Worm (Caenorhabditis elegans) whole organism, L4 larva: Measurements from ENCODE around the gene C53B7.6.

Experiments
- D1046.2 ChIP-seq: fragments of 200-800 bp; sonication (Bioruptor generic); IDR thresholded peaks from 2 replicates; pipeline ENCODE4 v1.3.6; 2022; ENCODE audit warnings: missing genetic modification characterization, missing compliant biosample characterization
- F10B5.3 ChIP-seq: sonication (generic microtip); optimal IDR thresholded peaks from 2 replicates; lab custom pipeline; 2016; ENCODE audit warnings: mild to moderate bottlenecking, missing genetic modification characterization, missing compliant biosample characterization
- F26F4.8 ChIP-seq: fragments of 200-800 bp; sonication (Bioruptor generic); conservative IDR thresholded peaks from 2 replicates; pipeline ENCODE4 v1.3.6; 2022; ENCODE audit warnings: missing genetic modification characterization, missing compliant biosample characterization
- T26A8.4 ChIP-seq: fragments of 200-800 bp; sonication (Bioruptor generic); IDR thresholded peaks from 2 replicates; pipeline ENCODE4 v1.3.6; 2022; ENCODE audit warnings: missing genetic modification characterization, missing compliant biosample characterization
- Y105C5A.15 ChIP-seq: fragments of 200-800 bp; sonication (Bioruptor generic); IDR thresholded peaks from 2 replicates; pipeline ENCODE4 v1.3.6; 2022; ENCODE audit warnings: missing genetic modification characterization, missing compliant biosample characterization
- Y75B8A.6 ChIP-seq: fragments of 200-800 bp; sonication (Bioruptor generic); IDR thresholded peaks from 2 replicates; pipeline ENCODE4 v1.3.6; 2022; ENCODE audit warnings: missing genetic modification reagents, missing genetic modification characterization, missing compliant biosample characterization
- arid-1 ChIP-seq: fragments of 200-800 bp; sonication (Bioruptor generic); conservative IDR thresholded peaks from 2 replicates; pipeline ENCODE4 v1.3.6; 2022; ENCODE audit warnings: missing genetic modification reagents, missing genetic modification characterization, missing compliant biosample characterization
- ceh-20 ChIP-seq: fragments of 200-800 bp; sonication (Bioruptor generic); IDR thresholded peaks from 2 replicates; pipeline ENCODE4 v1.3.6; 2022; ENCODE audit warnings: missing genetic modification reagents, missing genetic modification characterization, missing compliant biosample characterization
- daf-16 ChIP-seq, 3 experiments: sonication (generic microtip); optimal IDR thresholded peaks; 2 replicates each; lab custom pipeline; 2016 to 2017; ENCODE audit warnings: missing genetic modification characterization in 3 of 3, missing genetic modification reagents in 3 of 3, mild to moderate bottlenecking in 2 of 3, missing compliant biosample characterization in 2 of 3, missing biosample characterization in 1 of 3, moderate library complexity in 1 of 3
- daf-19 ChIP-seq: fragments of 200-800 bp; sonication (Bioruptor generic); conservative IDR thresholded peaks from 2 replicates; pipeline ENCODE4 v1.3.6; 2022; ENCODE audit warnings: missing genetic modification characterization, missing compliant biosample characterization
- dmd-8 ChIP-seq: fragments of 200-800 bp; sonication (Bioruptor generic); IDR thresholded peaks from 2 replicates; pipeline ENCODE4 v1.3.6; 2022; ENCODE audit warnings: missing genetic modification characterization, missing compliant biosample characterization
- dmd-9 ChIP-seq: fragments of 200-800 bp; sonication (Bioruptor generic); IDR thresholded peaks from 2 replicates; pipeline ENCODE4 v1.3.6; 2022; ENCODE audit warnings: missing genetic modification reagents, missing genetic modification characterization, missing compliant biosample characterization
- dve-1 ChIP-seq: sonication (generic microtip); optimal IDR thresholded peaks from 2 replicates; lab custom pipeline; 2017; ENCODE audit warnings: antibody characterized with exemption, mild to moderate bottlenecking, missing genetic modification characterization, missing compliant biosample characterization; ENCODE audit not compliant: insufficient read depth
- egl-27 ChIP-seq: sonication (generic microtip); optimal IDR thresholded peaks from 3 replicates; lab custom pipeline; 2017; ENCODE audit warnings: missing biosample characterization, missing genetic modification reagents, missing genetic modification characterization
- egl-43 ChIP-seq: fragments of 200-800 bp; sonication (Bioruptor generic); IDR thresholded peaks from 2 replicates; pipeline ENCODE4 v1.3.6; 2022; ENCODE audit warnings: missing genetic modification reagents, missing genetic modification characterization, missing compliant biosample characterization
- gei-8 ChIP-seq: fragments of 200-800 bp; sonication (Bioruptor generic); optimal IDR thresholded peaks from 2 replicates; lab custom pipeline; 2018; ENCODE audit warnings: mild to moderate bottlenecking, missing genetic modification characterization, missing compliant biosample characterization
- hif-1 ChIP-seq, 2 experiments: sonication (generic microtip); optimal IDR thresholded peaks; 2 replicates each; lab custom pipeline; 2016 to 2017; ENCODE audit warnings: missing compliant biosample characterization in 2 of 2, missing genetic modification characterization in 2 of 2, missing genetic modification reagents in 2 of 2, missing genotype in 2 of 2, mild to moderate bottlenecking in 1 of 2
- hlh-11 ChIP-seq: fragments of 200-800 bp; sonication (Bioruptor generic); optimal IDR thresholded peaks from 2 replicates; lab custom pipeline; 2018; ENCODE audit warnings: mild to moderate bottlenecking, missing genetic modification characterization, missing compliant biosample characterization
- jun-1 ChIP-seq: fragments of 150-350 bp; optimal IDR thresholded peaks from 2 replicates; lab custom pipeline; 2014; ENCODE audit warnings: missing biosample characterization, missing genetic modification reagents, missing genetic modification characterization
- lim-7 ChIP-seq: fragments of 200-800 bp; sonication (Bioruptor generic); IDR thresholded peaks from 2 replicates; pipeline ENCODE4 v1.3.6; 2022; ENCODE audit warnings: missing genetic modification characterization, missing compliant biosample characterization
- lin-13 ChIP-seq: fragments of 150-350 bp; optimal IDR thresholded peaks from 2 replicates; lab custom pipeline; 2014; ENCODE audit warnings: missing biosample characterization, missing genetic modification reagents, missing genetic modification characterization
- lin-15B ChIP-seq: fragments of 150-350 bp; sonication (generic microtip); optimal IDR thresholded peaks from 3 replicates; lab custom pipeline; 2014; ENCODE audit warnings: missing biosample characterization, missing genetic modification characterization
- lin-39 ChIP-seq: fragments of 150-350 bp; optimal IDR thresholded peaks from 2 replicates; lab custom pipeline; 2014; ENCODE audit warnings: missing biosample characterization, missing genetic modification reagents, missing genetic modification characterization
- lsy-2 ChIP-seq, 2 experiments: fragments of 150-350 bp in 1 of 2; sonication (generic microtip) in 1 of 2; optimal IDR thresholded peaks; 2 replicates each; lab custom pipeline; 2014 to 2017; ENCODE audit warnings: missing biosample characterization in 2 of 2, missing genetic modification characterization in 2 of 2
- madf-9 ChIP-seq: fragments of 200-800 bp; sonication (Bioruptor generic); conservative IDR thresholded peaks from 2 replicates; pipeline ENCODE4 v1.3.6; 2022; ENCODE audit warnings: missing genetic modification reagents, missing genetic modification characterization, missing compliant biosample characterization
- mep-1 ChIP-seq: fragments of 150-350 bp; sonication (generic microtip); optimal IDR thresholded peaks from 3 replicates; lab custom pipeline; 2014; ENCODE audit warnings: missing biosample characterization, missing genetic modification characterization
- mes-2 ChIP-seq: sonication (generic microtip); optimal IDR thresholded peaks from 2 replicates; lab custom pipeline; 2016; ENCODE audit warnings: missing genotype, mild to moderate bottlenecking, missing genetic modification characterization, missing compliant biosample characterization; ENCODE audit not compliant: poor library complexity, severe bottlenecking
- mxl-2 ChIP-seq: fragments of 200-800 bp; sonication (Bioruptor generic); conservative IDR thresholded peaks from 2 replicates; pipeline ENCODE4 v1.3.6; 2022; ENCODE audit warnings: missing genetic modification reagents, missing genetic modification characterization, missing compliant biosample characterization
- mxl-3 ChIP-seq: fragments of 200-800 bp; sonication (Bioruptor generic); optimal IDR thresholded peaks from 2 replicates; lab custom pipeline; 2018; ENCODE audit warnings: mild to moderate bottlenecking, missing genetic modification characterization, missing compliant biosample characterization
- nhr-102 ChIP-seq: sonication (generic microtip); optimal IDR thresholded peaks from 2 replicates; lab custom pipeline; 2016; ENCODE audit warnings: mild to moderate bottlenecking, missing genetic modification characterization, moderate library complexity, missing compliant biosample characterization
- nhr-25 ChIP-seq: sonication (generic microtip); optimal IDR thresholded peaks from 2 replicates; lab custom pipeline; 2017; ENCODE audit warnings: missing genetic modification characterization, mild to moderate bottlenecking, missing compliant biosample characterization, antibody characterized with exemption, moderate library complexity, borderline replicate concordance; ENCODE audit not compliant: insufficient read depth
- nhr-41 ChIP-seq: fragments of 200-800 bp; sonication (Bioruptor generic); IDR thresholded peaks from 2 replicates; pipeline ENCODE4 v1.3.6; 2022; ENCODE audit warnings: missing genetic modification reagents, missing genetic modification characterization, missing compliant biosample characterization
- nhr-48 ChIP-seq: sonication (generic microtip); optimal IDR thresholded peaks from 2 replicates; lab custom pipeline; 2016; ENCODE audit warnings: mild to moderate bottlenecking, missing genetic modification characterization, missing compliant biosample characterization
- pha-4 ChIP-seq, 2 experiments: fragments of 150-350 bp in 1 of 2; fragments of 200-800 bp in 1 of 2; sonication (Bioruptor generic) in 1 of 2; IDR thresholded peaks in 1 of 2; optimal IDR thresholded peaks in 1 of 2; 2 replicates each; pipeline versions ENCODE4 v1.3.6 to Lab custom; 2014 to 2022; ENCODE audit warnings: missing genetic modification characterization in 2 of 2, missing genetic modification reagents in 2 of 2, missing biosample characterization in 1 of 2, missing compliant biosample characterization in 1 of 2
- php-3 ChIP-seq: fragments of 200-800 bp; sonication (Bioruptor generic); IDR thresholded peaks from 2 replicates; pipeline ENCODE4 v1.3.6; 2022; ENCODE audit warnings: missing genetic modification reagents, missing genetic modification characterization, missing compliant biosample characterization
- rbr-2 ChIP-seq: sonication (generic microtip); optimal IDR thresholded peaks from 2 replicates; lab custom pipeline; 2016; ENCODE audit warnings: missing genotype, missing genetic modification characterization, missing compliant biosample characterization
- sdz-12 ChIP-seq: fragments of 200-800 bp; sonication (Bioruptor generic); optimal IDR thresholded peaks from 2 replicates; lab custom pipeline; 2018; ENCODE audit warnings: mild to moderate bottlenecking, missing genetic modification characterization, missing compliant biosample characterization
- unc-130 ChIP-seq: sonication (generic microtip); optimal IDR thresholded peaks from 2 replicates; lab custom pipeline; 2016; ENCODE audit warnings: missing genetic modification reagents, missing genetic modification characterization, missing compliant biosample characterization
- unc-39 ChIP-seq: sonication (generic microtip); optimal IDR thresholded peaks from 2 replicates; lab custom pipeline; 2017; ENCODE audit warnings: missing biosample characterization, missing genetic modification characterization
- vab-7 ChIP-seq: fragments of 200-800 bp; sonication (Bioruptor generic); IDR thresholded peaks from 2 replicates; pipeline ENCODE4 v1.3.6; 2022; ENCODE audit warnings: missing genetic modification reagents, missing genetic modification characterization, missing compliant biosample characterization
- zfp-2 ChIP-seq: sonication (generic microtip); optimal IDR thresholded peaks from 2 replicates; lab custom pipeline; 2016; ENCODE audit warnings: mild to moderate bottlenecking, missing genetic modification characterization, missing compliant biosample characterization
- zip-2 ChIP-seq: fragments of 150-350 bp; optimal IDR thresholded peaks from 2 replicates; lab custom pipeline; 2014; ENCODE audit warnings: missing biosample characterization, missing genetic modification characterization
- ztf-11 ChIP-seq: fragments of 150-350 bp; optimal IDR thresholded peaks from 2 replicates; lab custom pipeline; 2014; ENCODE audit warnings: missing biosample characterization, missing genetic modification characterization
- ztf-7 ChIP-seq: fragments of 150-350 bp; optimal IDR thresholded peaks from 2 replicates; lab custom pipeline; 2014; ENCODE audit warnings: missing biosample characterization, missing genetic modification characterization

C53B7.6 gene

DNA sequence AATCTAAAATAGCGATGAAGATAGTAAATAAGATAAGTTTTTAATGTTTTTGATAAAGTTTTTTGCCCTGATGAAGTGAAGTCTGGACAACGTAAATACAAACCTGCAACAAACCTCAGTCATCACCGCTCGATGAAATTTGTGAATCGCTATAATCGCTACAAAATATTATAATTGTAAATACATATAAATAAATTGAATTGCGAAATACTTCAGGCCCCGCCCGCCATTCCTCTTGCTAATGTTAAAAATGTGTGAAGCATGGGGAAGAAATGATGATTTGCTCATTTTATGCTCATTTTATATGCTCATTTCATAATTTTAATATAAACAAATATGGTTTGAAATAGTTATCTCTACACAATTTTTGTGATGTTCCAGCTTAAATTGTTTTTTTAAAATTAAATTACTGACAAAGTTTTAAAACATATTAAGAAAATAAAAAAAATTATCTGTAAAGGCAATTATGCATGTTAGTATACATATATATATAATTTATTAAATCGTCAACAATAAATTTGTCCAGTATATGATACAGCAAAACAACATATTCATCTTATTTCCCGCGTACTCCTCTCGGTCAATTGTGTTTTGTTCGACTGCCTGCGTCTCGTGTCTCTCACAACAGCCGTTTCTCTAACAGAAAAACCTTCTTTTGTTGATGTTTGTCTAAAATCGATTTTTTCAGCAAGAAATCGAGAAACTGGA lies 35.6 kb upstream of the C53B7.6 start, which contains the start of gene sid-5:
sid-5 (plus strand) TSS at position 658 of the 708 bp plus-strand sequence.
- TF ChIP-seq daf-16 (GFP tag; optimal IDR thresholded peaks at IDR 0.05; lab: Kevin White, UChicago): peak in 1 of 2 experiments; percentile 50
- peak; percentile 47 for TF ChIP-seq daf-16 (tag; optimal IDR thresholded peaks at IDR 0.05; lab: Kevin White, UChicago)
- no peak for TF ChIP-seq Y75B8A.6 (GFP tag; lab: Robert Waterston, UW)
- TF ChIP-seq jun-1: no peak
- TF ChIP-seq sdz-12 (GFP tag; lab: Kevin White, UChicago): no peak
- TF ChIP-seq lin-39 (tag; lab: Kevin White, UChicago): no peak
- TF ChIP-seq dve-1: peak; percentile 40

DNA sequence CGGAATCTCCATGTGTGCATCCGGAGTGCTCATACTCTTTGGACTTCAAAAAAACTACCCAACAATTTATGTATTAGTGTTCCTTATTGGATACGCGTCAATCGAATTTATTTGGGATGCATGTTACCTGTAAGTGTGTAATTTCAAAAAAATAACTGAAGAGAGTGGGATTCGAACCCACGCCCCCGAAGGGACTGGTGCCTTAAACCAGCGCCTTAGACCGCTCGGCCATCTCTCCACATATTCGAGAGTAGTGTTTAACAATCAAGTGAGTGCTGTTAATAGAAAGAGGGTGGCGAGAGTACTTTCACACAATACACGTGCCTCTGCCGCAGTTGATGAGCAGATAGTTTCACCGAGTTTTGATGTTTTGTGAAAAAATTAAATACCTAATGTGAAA lies 34.4 kb upstream of the C53B7.6 start:
- peak; percentile 75 for TF ChIP-seq php-3 (GFP tag; lab: Robert Waterston, UW)
- peak; percentile 73 for TF ChIP-seq T26A8.4 (GFP tag; lab: Robert Waterston, UW)
- peak; percentile 80; the same call in 1 of the 2 replicates for TF ChIP-seq pha-4 (GFP tag; IDR thresholded peaks at IDR 0.05; lab: Robert Waterston, UW)
- no peak for TF ChIP-seq pha-4 (tag; optimal IDR thresholded peaks at IDR 0.05; lab: Kevin White, UChicago)
- no peak; the same call in 1 of the 2 replicates for TF ChIP-seq egl-43 (GFP tag; lab: Robert Waterston, UW)
- peak; percentile 23 for TF ChIP-seq unc-130
- TF ChIP-seq lim-7 (GFP tag; lab: Robert Waterston, UW): peak; percentile 79
- TF ChIP-seq rbr-2 (tag; lab: Kevin White, UChicago): peak; percentile 55
- peak; percentile 29 for TF ChIP-seq ztf-7 (tag; lab: Kevin White, UChicago)
- TF ChIP-seq madf-9 (GFP tag; lab: Robert Waterston, UW): peak; percentile 80
- peak; percentile 59 for TF ChIP-seq arid-1 (GFP tag; lab: Robert Waterston, UW)
- TF ChIP-seq daf-19 (GFP tag; lab: Robert Waterston, UW): peak; percentile 90
- TF ChIP-seq nhr-41 (GFP tag; lab: Robert Waterston, UW): 0 out of 2 replicates have a peak, but pooled peaks have one; percentile 17
- peak; percentile 25 for TF ChIP-seq sdz-12 (GFP tag; lab: Kevin White, UChicago)
- no peak for TF ChIP-seq jun-1
- TF ChIP-seq lin-39 (tag; lab: Kevin White, UChicago): no peak
- TF ChIP-seq hlh-11 (tag; lab: Kevin White, UChicago): peak; percentile 59
- TF ChIP-seq egl-27 (tag; lab: Kevin White, UChicago): no peak
- TF ChIP-seq lin-15B (tag; lab: Kevin White, UChicago): no peak
- TF ChIP-seq Y105C5A.15: 0 out of 2 replicates have a peak, but pooled peaks have one; percentile 80
- peak; percentile 79 for TF ChIP-seq vab-7
- peak; percentile 49 to 79 for TF ChIP-seq daf-16 (GFP tag; optimal IDR thresholded peaks at IDR 0.05; lab: Kevin White, UChicago)
- peak; percentile 63 for TF ChIP-seq daf-16 (tag; optimal IDR thresholded peaks at IDR 0.05; lab: Kevin White, UChicago)
- TF ChIP-seq mep-1 (tag; lab: Kevin White, UChicago): peak; percentile 69
- no peak for TF ChIP-seq nhr-25 (tag; lab: Kevin White, UChicago)
- TF ChIP-seq hif-1 (tag; optimal IDR thresholded peaks at IDR 0.05; lab: Kevin White, UChicago): peak in 1 of 2 experiments; percentile 36
- TF ChIP-seq ceh-20: peak; percentile 63; the same call in 1 of the 2 replicates
- TF ChIP-seq nhr-48 (tag; lab: Kevin White, UChicago): peak; percentile 46
- no peak for TF ChIP-seq F10B5.3 (tag; lab: Kevin White, UChicago)
- TF ChIP-seq lsy-2 (tag; optimal IDR thresholded peaks at IDR 0.05; lab: Kevin White, UChicago): peak in 1 of 2 experiments; percentile 42
- TF ChIP-seq F26F4.8: peak; percentile 87
- 0 out of 2 replicates have a peak, but pooled peaks have one; percentile 62 for TF ChIP-seq Y75B8A.6 (GFP tag; lab: Robert Waterston, UW)
- TF ChIP-seq mes-2: peak; percentile 82
- peak; percentile 63 for TF ChIP-seq gei-8 (GFP tag; lab: Kevin White, UChicago)
- peak; percentile 70 for TF ChIP-seq mxl-3
- TF ChIP-seq nhr-102 (tag; lab: Kevin White, UChicago): no peak
- peak; percentile 88 for TF ChIP-seq dmd-8 (GFP tag; lab: Robert Waterston, UW)
- 0 out of 2 replicates have a peak, but pooled peaks have one; percentile 33 for TF ChIP-seq mxl-2
- no peak for TF ChIP-seq ztf-11
- TF ChIP-seq zip-2 (tag; lab: Kevin White, UChicago): peak; percentile 27
- no peak for TF ChIP-seq lin-13 (GFP tag; lab: Kevin White, UChicago)
- TF ChIP-seq dmd-9: peak; percentile 74
- TF ChIP-seq D1046.2 (GFP tag; lab: Robert Waterston, UW): peak; percentile 58; the same call in 1 of the 2 replicates
- TF ChIP-seq unc-39 (tag; lab: Kevin White, UChicago): no peak
- peak; percentile 29 for TF ChIP-seq zfp-2 (tag; lab: Kevin White, UChicago)
